Worm (Caenorhabditis elegans) whole organism, L2 larva: ENCODE measurements around the gene nhr-10.

Source experiments
- ama-1 ChIP-seq: fragments of 150-350 bp; optimal IDR thresholded peaks from 2 replicates; lab custom pipeline; 2018; ENCODE audit warnings: inconsistent platforms
- elt-3 ChIP-seq: sonication (generic microtip); optimal IDR thresholded peaks from 2 replicates; lab custom pipeline; 2017; ENCODE audit warnings: missing biosample characterization, missing genetic modification characterization
- lin-11 ChIP-seq: fragments of 150-350 bp; sonication (generic microtip); optimal IDR thresholded peaks from 2 replicates; lab custom pipeline; 2014; ENCODE audit warnings: missing biosample characterization, missing genetic modification characterization, inconsistent platforms, mixed read lengths

ce11 chrIII:7091042-7091441 lies 24.2 kb downstream of the nhr-10 start, which contains the start of gene ZK418.2:
- TF ChIP-seq ama-1 (lab: Kevin White, UChicago) = no peak
- TF ChIP-seq elt-3 (tag; lab: Kevin White, UChicago) = no peak
- TF ChIP-seq lin-11 = no peak
